Fruit fly (Drosophila melanogaster) whole organism, embryonic: ENCODE data around the gene CG14302.

Experiments
- ATbp ChIP-seq: fragments of 200-800 bp; sonication (Bioruptor generic); optimal IDR thresholded peaks from 2 replicates; lab custom pipeline; 2017; ENCODE audit warnings: missing biosample characterization, mild to moderate bottlenecking, missing genetic modification characterization, missing genetic modification reagents
- Blimp-1 ChIP-seq: fragments of 200-800 bp; sonication (Bioruptor generic); optimal IDR thresholded peaks from 3 replicates; lab custom pipeline; 2018; ENCODE audit warnings: missing biosample characterization, missing genetic modification characterization, mild to moderate bottlenecking, moderate library complexity, missing genetic modification reagents
- C15 ChIP-seq: fragments of 200-800 bp; sonication (Bioruptor generic); IDR thresholded peaks from 3 replicates; pipeline ENCODE4 v1.3.6; 2022; ENCODE audit warnings: missing biosample characterization, missing genetic modification characterization
- CG11247 ChIP-seq: fragments of 200-800 bp; sonication (Bioruptor generic); IDR thresholded peaks from 2 replicates; pipeline ENCODE4 v1.3.6; 2022; ENCODE audit warnings: missing biosample characterization, missing genetic modification characterization
- CG11696 ChIP-seq: fragments of 200-800 bp; sonication (Bioruptor generic); IDR thresholded peaks from 2 replicates; pipeline ENCODE4 v1.3.6; 2022; ENCODE audit warnings: missing biosample characterization, missing genetic modification characterization
- CG12155 ChIP-seq: fragments of 200-800 bp; sonication (Bioruptor generic); optimal IDR thresholded peaks from 3 replicates; lab custom pipeline; 2016; ENCODE audit warnings: missing biosample characterization, missing genetic modification characterization
- CG13775 ChIP-seq: fragments of 200-800 bp; sonication (Bioruptor generic); optimal IDR thresholded peaks from 3 replicates; lab custom pipeline; 2017; ENCODE audit warnings: missing biosample characterization, mild to moderate bottlenecking, missing genetic modification characterization
- CG13894 ChIP-seq: fragments of 200-800 bp; sonication (Bioruptor generic); optimal IDR thresholded peaks from 3 replicates; lab custom pipeline; 2018; ENCODE audit warnings: missing biosample characterization, mild to moderate bottlenecking, missing genetic modification characterization, moderate library complexity
- CG15011 ChIP-seq: fragments of 200-800 bp; sonication (Bioruptor generic); optimal IDR thresholded peaks from 3 replicates; lab custom pipeline; 2018; ENCODE audit warnings: missing biosample characterization, mild to moderate bottlenecking, missing genetic modification characterization
- CG1603 ChIP-seq: fragments of 200-800 bp; sonication (Bioruptor generic); optimal IDR thresholded peaks from 2 replicates; lab custom pipeline; 2019; ENCODE audit warnings: missing biosample characterization, mild to moderate bottlenecking, missing genetic modification characterization, moderate library complexity
- CG17328 ChIP-seq: fragments of 200-800 bp; sonication (Bioruptor generic); IDR thresholded peaks from 2 replicates; pipeline ENCODE4 v1.3.6; 2022; ENCODE audit warnings: missing biosample characterization, missing genetic modification characterization
- CG17568 ChIP-seq: fragments of 200-800 bp; sonication (Bioruptor generic); optimal IDR thresholded peaks from 2 replicates; lab custom pipeline; 2018; ENCODE audit warnings: missing biosample characterization, mild to moderate bottlenecking, missing genetic modification characterization, moderate library complexity
- CG30431 ChIP-seq: fragments of 200-800 bp; sonication (Bioruptor generic); optimal IDR thresholded peaks from 2 replicates; lab custom pipeline; 2017; ENCODE audit warnings: missing biosample characterization, missing genetic modification characterization
- CG31388 ChIP-seq: fragments of 200-800 bp; sonication (Bioruptor generic); optimal IDR thresholded peaks from 2 replicates; lab custom pipeline; 2016; ENCODE audit warnings: missing biosample characterization, missing genetic modification characterization
- CG31441 ChIP-seq: fragments of 200-800 bp; sonication (Bioruptor generic); IDR thresholded peaks from 2 replicates; pipeline ENCODE4 v1.3.6; 2022; ENCODE audit warnings: missing biosample characterization, missing genetic modification characterization
- CG32532 ChIP-seq: fragments of 200-800 bp; sonication (Bioruptor generic); IDR thresholded peaks from 2 replicates; pipeline ENCODE4 v1.3.6; 2022; ENCODE audit warnings: missing biosample characterization, missing genetic modification characterization
- CG3847 ChIP-seq: fragments of 200-800 bp; sonication (Bioruptor generic); IDR thresholded peaks from 2 replicates; pipeline ENCODE4 v1.3.6; 2022; ENCODE audit warnings: missing biosample characterization, missing genetic modification characterization
- CG6254 ChIP-seq: fragments of 200-800 bp; sonication (Bioruptor generic); optimal IDR thresholded peaks from 3 replicates; lab custom pipeline; 2017; ENCODE audit warnings: mild to moderate bottlenecking, missing biosample characterization, missing genetic modification reagents, missing genetic modification characterization
- CG6689 ChIP-seq: fragments of 200-800 bp; sonication (Bioruptor generic); IDR thresholded peaks from 2 replicates; pipeline ENCODE4 v1.3.6; 2022; ENCODE audit warnings: missing biosample characterization, missing genetic modification characterization
- CG6791 ChIP-seq: fragments of 200-800 bp; sonication (Bioruptor generic); IDR thresholded peaks from 3 replicates; pipeline ENCODE4 v1.3.6; 2022; ENCODE audit warnings: missing biosample characterization, missing genetic modification characterization; ENCODE audit not compliant: partially characterized antibody
- CG7357 ChIP-seq: fragments of 200-800 bp; sonication (Bioruptor generic); IDR thresholded peaks from 3 replicates; pipeline ENCODE4 v1.3.6; 2022; ENCODE audit warnings: missing biosample characterization, missing genetic modification characterization
- CG7928 ChIP-seq: fragments of 200-800 bp; sonication (Bioruptor generic); optimal IDR thresholded peaks from 2 replicates; lab custom pipeline; 2017; ENCODE audit warnings: missing biosample characterization, mild to moderate bottlenecking, missing genetic modification characterization
- CG8290 ChIP-seq, 3 experiments: fragments of 200-800 bp; sonication (Bioruptor generic); optimal IDR thresholded peaks; 2 replicates each; lab custom pipeline; 2016 to 2019; ENCODE audit warnings: missing biosample characterization in 3 of 3, missing genetic modification characterization in 3 of 3, mild to moderate bottlenecking in 2 of 3, moderate library complexity in 1 of 3
- D19A ChIP-seq: fragments of 200-800 bp; optimal IDR thresholded peaks from 3 replicates; lab custom pipeline; 2019; ENCODE audit warnings: missing biosample characterization, mild to moderate bottlenecking, missing genetic modification characterization, moderate library complexity
- Lhr ChIP-seq: fragments of 200-800 bp; sonication (Bioruptor generic); optimal IDR thresholded peaks from 3 replicates; lab custom pipeline; 2017; ENCODE audit warnings: mild to moderate bottlenecking, missing biosample characterization, missing genetic modification reagents, missing genetic modification characterization
- Lpt ChIP-seq: fragments of >200 bp; optimal IDR thresholded peaks from 2 replicates; lab custom pipeline; 2018; ENCODE audit warnings: missing biosample characterization, missing genetic modification characterization
- MBD-R2 ChIP-seq: fragments of 200-800 bp; sonication (Bioruptor generic); IDR thresholded peaks from 2 replicates; pipeline ENCODE4 v1.3.6; 2022; ENCODE audit warnings: missing biosample characterization, missing genetic modification characterization
- Meics ChIP-seq: fragments of 200-800 bp; sonication (Bioruptor generic); optimal IDR thresholded peaks from 2 replicates; lab custom pipeline; 2017; ENCODE audit warnings: missing biosample characterization, mild to moderate bottlenecking, missing genetic modification characterization
- NfI ChIP-seq: fragments of 200-800 bp; sonication (Bioruptor generic); optimal IDR thresholded peaks from 3 replicates; lab custom pipeline; 2018; ENCODE audit warnings: missing biosample characterization, mild to moderate bottlenecking, missing genetic modification characterization, moderate library complexity
- Opbp ChIP-seq: fragments of 200-800 bp; sonication (Bioruptor generic); IDR thresholded peaks from 3 replicates; pipeline ENCODE4 v1.3.6; 2022; ENCODE audit warnings: missing biosample characterization, missing genetic modification characterization; ENCODE audit not compliant: partially characterized antibody
- Sin3A ChIP-seq: fragments of >200 bp; optimal IDR thresholded peaks from 2 replicates; lab custom pipeline; 2018
- Spps ChIP-seq: fragments of 200-800 bp; sonication (Bioruptor generic); optimal IDR thresholded peaks from 2 replicates; lab custom pipeline; 2018; ENCODE audit warnings: missing biosample characterization, mild to moderate bottlenecking, missing genetic modification characterization
- Xbp1 ChIP-seq: fragments of 200-800 bp; sonication (Bioruptor generic); optimal IDR thresholded peaks from 3 replicates; lab custom pipeline; 2016; ENCODE audit warnings: missing biosample characterization, mild to moderate bottlenecking, missing genetic modification characterization
- dimm ChIP-seq: fragments of 200-800 bp; sonication (Bioruptor generic); IDR thresholded peaks from 2 replicates; pipeline ENCODE4 v1.3.6; 2022; ENCODE audit warnings: missing biosample characterization, missing genetic modification characterization
- hbn ChIP-seq: fragments of 200-800 bp; sonication (Bioruptor generic); IDR thresholded peaks from 2 replicates; pipeline ENCODE4 v1.3.6; 2022; ENCODE audit warnings: missing biosample characterization, missing genetic modification characterization; ENCODE audit not compliant: partially characterized antibody
- jing ChIP-seq: fragments of 200-800 bp; sonication (Bioruptor generic); optimal IDR thresholded peaks from 2 replicates; lab custom pipeline; 2018; ENCODE audit warnings: missing biosample characterization, mild to moderate bottlenecking, missing genetic modification characterization
- lmd ChIP-seq: fragments of 200-800 bp; sonication (Bioruptor generic); IDR thresholded peaks from 2 replicates; pipeline ENCODE4 v1.3.6; 2022; ENCODE audit warnings: missing biosample characterization, missing genetic modification characterization
- luna ChIP-seq: fragments of 200-800 bp; sonication (Bioruptor generic); optimal IDR thresholded peaks from 2 replicates; lab custom pipeline; 2016; ENCODE audit warnings: missing biosample characterization, missing genetic modification characterization
- mam ChIP-seq: fragments of 200-800 bp; sonication (Bioruptor generic); optimal IDR thresholded peaks from 3 replicates; lab custom pipeline; 2016; ENCODE audit warnings: missing biosample characterization, missing genetic modification characterization
- peb ChIP-seq: fragments of 200-800 bp; sonication (Bioruptor generic); IDR thresholded peaks from 2 replicates; pipeline ENCODE4 v1.3.6; 2022; ENCODE audit warnings: missing biosample characterization, missing genetic modification characterization
- phol ChIP-seq: fragments of 200-800 bp; sonication (Bioruptor generic); optimal IDR thresholded peaks from 3 replicates; lab custom pipeline; 2018; ENCODE audit warnings: missing biosample characterization, mild to moderate bottlenecking, missing genetic modification characterization, moderate library complexity
- pum ChIP-seq: fragments of 200-800 bp; sonication (Bioruptor generic); optimal IDR thresholded peaks from 2 replicates; lab custom pipeline; 2016; ENCODE audit warnings: missing biosample characterization, missing genetic modification characterization
- row ChIP-seq: fragments of 200-800 bp; sonication (Bioruptor generic); IDR thresholded peaks from 3 replicates; pipeline ENCODE4 v1.3.6; 2022; ENCODE audit warnings: missing biosample characterization, missing genetic modification characterization
- schlank ChIP-seq: fragments of 200-800 bp; sonication (Bioruptor generic); optimal IDR thresholded peaks from 2 replicates; lab custom pipeline; 2018; ENCODE audit warnings: missing biosample characterization, mild to moderate bottlenecking, missing genetic modification characterization
- sens ChIP-seq: fragments of 200-800 bp; sonication (Bioruptor generic); peaks from one replicate; lab custom pipeline; 2016; ENCODE audit warnings: missing biosample characterization, missing genetic modification characterization
- seq ChIP-seq: fragments of 200-800 bp; sonication (Bioruptor generic); IDR thresholded peaks from 2 replicates; pipeline ENCODE4 v1.3.6; 2022; ENCODE audit warnings: missing biosample characterization, missing genetic modification characterization
- slp2 ChIP-seq: fragments of 200-800 bp; sonication (Bioruptor generic); optimal IDR thresholded peaks from 2 replicates; lab custom pipeline; 2016; ENCODE audit warnings: missing biosample characterization, missing genetic modification characterization
- sqz ChIP-seq: fragments of 200-800 bp; sonication (Bioruptor generic); optimal IDR thresholded peaks from 3 replicates; lab custom pipeline; 2018; ENCODE audit warnings: missing biosample characterization, mild to moderate bottlenecking, missing genetic modification characterization
- stwl ChIP-seq: fragments of 200-800 bp; sonication (Bioruptor generic); optimal IDR thresholded peaks from 3 replicates; lab custom pipeline; 2018; ENCODE audit warnings: missing biosample characterization, mild to moderate bottlenecking, missing genetic modification characterization, moderate library complexity
- twi ChIP-seq: fragments of 200-800 bp; optimal IDR thresholded peaks from 2 replicates; lab custom pipeline; 2019; ENCODE audit warnings: missing biosample characterization, mild to moderate bottlenecking, missing genetic modification characterization, moderate library complexity
- unpg ChIP-seq: fragments of 200-800 bp; sonication (Bioruptor generic); optimal IDR thresholded peaks from 3 replicates; lab custom pipeline; 2018; ENCODE audit warnings: missing biosample characterization, mild to moderate bottlenecking, missing genetic modification characterization, moderate library complexity
- wdn ChIP-seq: fragments of 200-800 bp; sonication (Bioruptor generic); IDR thresholded peaks from 2 replicates; pipeline ENCODE4 v1.3.6; 2022; ENCODE audit warnings: missing biosample characterization, missing genetic modification characterization
- yki ChIP-seq: fragments of >200 bp; optimal IDR thresholded peaks from 3 replicates; lab custom pipeline; 2018

The CG14302 gene

dm6 chr3R:18738086-18738485 is 5.6 kb downstream of the CG14302 start (continued):
- no peak for TF ChIP-seq CG3847 (GFP tag; lab: Robert Waterston, UW)
- peak; percentile 68 for TF ChIP-seq stwl
- peak; percentile 62 for TF ChIP-seq twi (tag; lab: Kevin White, UChicago)
- TF ChIP-seq CG31441 (GFP tag; lab: Robert Waterston, UW) = no peak
- no peak for TF ChIP-seq wdn (GFP tag; lab: Robert Waterston, UW)
- no peak for TF ChIP-seq dimm (GFP tag; lab: Robert Waterston, UW)
- TF ChIP-seq D19A (tag; lab: Kevin White, UChicago) = no peak
- no peak for TF ChIP-seq pum
- TF ChIP-seq CG7357 = no peak
- no peak for TF ChIP-seq CG17328 (GFP tag; lab: Robert Waterston, UW)
- TF ChIP-seq CG32532 (GFP tag; lab: Robert Waterston, UW) = no peak
- no peak for TF ChIP-seq seq (GFP tag; lab: Robert Waterston, UW)
- TF ChIP-seq CG13894 = no peak
- no peak for TF ChIP-seq CG12155
- TF ChIP-seq CG17568 (GFP tag; lab: Kevin White, UChicago) = no peak
- TF ChIP-seq Meics = peak; percentile 97
- no peak for TF ChIP-seq sqz (GFP tag; lab: Kevin White, UChicago)
- TF ChIP-seq sens (GFP tag; lab: Kevin White, UChicago) = peak; percentile 74
- TF ChIP-seq Lpt (GFP tag; lab: Kevin White, UChicago) = no peak
- TF ChIP-seq CG11247 = no peak
- TF ChIP-seq row = peak; percentile 53
- no peak for TF ChIP-seq ATbp (GFP tag; lab: Kevin White, UChicago)
- no peak for TF ChIP-seq yki (lab: Kevin White, UChicago)
- no peak for TF ChIP-seq Lhr (GFP tag; lab: Kevin White, UChicago)
- TF ChIP-seq schlank (tag; lab: Kevin White, UChicago) = no peak
- TF ChIP-seq Blimp-1 (GFP tag; lab: Kevin White, UChicago) = no peak
- TF ChIP-seq Spps = no peak
- TF ChIP-seq CG6254 (GFP tag; lab: Kevin White, UChicago) = no peak
- TF ChIP-seq Sin3A (lab: Kevin White, UChicago) = no peak
- TF ChIP-seq CG6689 (GFP tag; lab: Robert Waterston, UW) = peak; percentile 41; the same call in 1 of the 2 replicates
- no peak for TF ChIP-seq unpg (GFP tag; lab: Kevin White, UChicago)
- TF ChIP-seq CG31388 (GFP tag; lab: Kevin White, UChicago) = no peak
- TF ChIP-seq Opbp = no peak
- TF ChIP-seq CG15011 = no peak
- TF ChIP-seq CG6791 (GFP tag; lab: Robert Waterston, UW) = no peak
- no peak for TF ChIP-seq C15
- peak; percentile 35 for TF ChIP-seq phol (tag; lab: Kevin White, UChicago)
- TF ChIP-seq mam (GFP tag; lab: Kevin White, UChicago) = no peak
- TF ChIP-seq Xbp1 (GFP tag; lab: Kevin White, UChicago) = no peak
- no peak for TF ChIP-seq peb
- TF ChIP-seq lmd = no peak
- TF ChIP-seq jing (GFP tag; lab: Kevin White, UChicago) = no peak
- TF ChIP-seq CG1603 = no peak
- TF ChIP-seq NfI (GFP tag; lab: Kevin White, UChicago) = no peak
- no peak for TF ChIP-seq luna (GFP tag; lab: Kevin White, UChicago)
- no peak for TF ChIP-seq MBD-R2 (GFP tag; lab: Robert Waterston, UW)
- TF ChIP-seq hbn = no peak
- TF ChIP-seq CG7928 (GFP tag; lab: Kevin White, UChicago) = no peak
- TF ChIP-seq CG13775 (GFP tag; lab: Kevin White, UChicago) = no peak
- no peak for TF ChIP-seq slp2 (GFP tag; lab: Kevin White, UChicago)
- no peak for TF ChIP-seq CG30431 (GFP tag; lab: Kevin White, UChicago)
- no peak for TF ChIP-seq CG11696 (GFP tag; lab: Robert Waterston, UW)
- TF ChIP-seq CG8290 (GFP tag; optimal IDR thresholded peaks at IDR 0.05; lab: Kevin White, UChicago) = no peak
- peak in 1 of 2 experiments; percentile 69 for TF ChIP-seq CG8290 (tag; optimal IDR thresholded peaks at IDR 0.05; lab: Kevin White, UChicago)
